Fruit fly (Drosophila melanogaster): ENCODE results near the gene CG11975.

- TF ChIP-seq usp (GFP tag; optimal IDR thresholded peaks at IDR 0.05): no peak
- TF ChIP-seq Dll (optimal IDR thresholded peaks at IDR 0.05): no peak
- TF ChIP-seq pan (optimal IDR thresholded peaks at IDR 0.05): no peak
- no peak for TF ChIP-seq CG8478 (optimal IDR thresholded peaks at IDR 0.05)
- no peak for TF ChIP-seq psq (optimal IDR thresholded peaks at IDR 0.05)
- no peak for TF ChIP-seq EcR (GFP tag; optimal IDR thresholded peaks at IDR 0.05)
Observed at dm6 chr3R:9013765-9014380, 20.8 kb downstream of the CG11975 start.

All from whole organism.